Worm (Caenorhabditis elegans) whole organism, L2 larva: ENCODE data around the gene T16A1.2.

Experiments
- R02D3.7 ChIP-seq: fragments of 150-350 bp; optimal IDR thresholded peaks from 2 replicates; lab custom pipeline; 2014; ENCODE audit warnings: missing biosample characterization, missing genetic modification characterization
- aly-2 ChIP-seq: fragments of 150-350 bp; optimal IDR thresholded peaks from 2 replicates; lab custom pipeline; 2014; ENCODE audit warnings: missing biosample characterization, missing genetic modification characterization
- ceh-82 ChIP-seq: fragments of 150-350 bp; optimal IDR thresholded peaks from 2 replicates; lab custom pipeline; 2014; ENCODE audit warnings: missing biosample characterization, missing genetic modification characterization
- egl-27 ChIP-seq: sonication (generic microtip); optimal IDR thresholded peaks from 3 replicates; lab custom pipeline; 2017; ENCODE audit warnings: missing biosample characterization, missing genetic modification reagents, missing genetic modification characterization
- elt-3 ChIP-seq: sonication (generic microtip); optimal IDR thresholded peaks from 2 replicates; lab custom pipeline; 2017; ENCODE audit warnings: missing biosample characterization, missing genetic modification characterization
- fos-1 ChIP-seq: fragments of 150-350 bp; optimal IDR thresholded peaks from 2 replicates; lab custom pipeline; 2014; ENCODE audit warnings: missing biosample characterization, missing genetic modification characterization
- mab-5 ChIP-seq: fragments of 150-350 bp; optimal IDR thresholded peaks from 2 replicates; lab custom pipeline; 2014; ENCODE audit warnings: missing biosample characterization, missing genetic modification characterization
- mbf-1 ChIP-seq: sonication (generic microtip); optimal IDR thresholded peaks from 2 replicates; lab custom pipeline; 2017; ENCODE audit warnings: missing biosample characterization, missing genetic modification characterization
- nhr-11 ChIP-seq: fragments of 150-350 bp; optimal IDR thresholded peaks from 2 replicates; lab custom pipeline; 2014; ENCODE audit warnings: missing biosample characterization, missing genetic modification characterization
- nhr-12 ChIP-seq: fragments of 150-350 bp; optimal IDR thresholded peaks from 2 replicates; lab custom pipeline; 2014; ENCODE audit warnings: missing biosample characterization, missing genetic modification characterization
- nhr-237 ChIP-seq: fragments of 150-350 bp; optimal IDR thresholded peaks from 2 replicates; lab custom pipeline; 2014; ENCODE audit warnings: missing biosample characterization, missing genetic modification characterization
- unc-39 ChIP-seq: fragments of 150-350 bp; optimal IDR thresholded peaks from 2 replicates; lab custom pipeline; 2014; ENCODE audit warnings: missing biosample characterization, missing genetic modification characterization
- ztf-11 ChIP-seq: sonication (generic microtip); optimal IDR thresholded peaks from 2 replicates; lab custom pipeline; 2017; ENCODE audit warnings: missing biosample characterization, missing genetic modification characterization

DNA sequence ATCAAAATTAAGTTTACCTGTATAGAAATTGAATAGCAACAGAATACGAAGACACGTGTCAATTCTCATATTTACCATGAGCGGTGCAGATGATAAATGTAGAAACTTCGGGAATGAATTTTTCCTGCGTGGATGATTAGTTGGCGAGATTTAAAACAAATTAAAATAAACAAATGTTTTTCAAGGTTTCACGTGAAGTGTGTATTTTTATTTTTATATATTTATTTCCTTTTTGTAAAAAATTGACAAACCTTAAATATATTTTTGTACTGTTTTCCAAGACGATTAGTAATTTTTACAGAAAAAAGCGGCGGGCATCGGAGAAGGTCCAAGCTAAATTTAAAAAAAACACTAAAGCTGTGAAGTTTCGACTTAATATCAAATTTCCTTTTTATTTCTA is 19.9 kb upstream of the T16A1.2 start, which contains the start of gene F07E5.8:
- TF ChIP-seq fos-1, result no peak
- TF ChIP-seq nhr-11 (tag; lab: Kevin White, UChicago), result no peak
- no peak for TF ChIP-seq aly-2
- no peak for TF ChIP-seq nhr-12 (tag; lab: Kevin White, UChicago)
- no peak for TF ChIP-seq mbf-1
- no peak for TF ChIP-seq elt-3 (tag; lab: Kevin White, UChicago)
- no peak for TF ChIP-seq ztf-11 (tag; lab: Kevin White, UChicago)
- no peak for TF ChIP-seq nhr-237 (tag; lab: Kevin White, UChicago)
- no peak for TF ChIP-seq unc-39 (tag; lab: Kevin White, UChicago)
- TF ChIP-seq mab-5 (tag; lab: Kevin White, UChicago), result no peak
- TF ChIP-seq ceh-82 (tag; lab: Kevin White, UChicago), result no peak
- TF ChIP-seq R02D3.7 (tag; lab: Kevin White, UChicago), result no peak
- TF ChIP-seq egl-27 (tag; lab: Kevin White, UChicago), result no peak
